Fruit fly (Drosophila melanogaster) whole organism, embryonic: Measurements from ENCODE around the gene Baldspot.

ENCODE experiments used
- ATbp ChIP-seq: fragments of 200-800 bp; sonication (Bioruptor generic); optimal IDR thresholded peaks from 2 replicates; lab custom pipeline; 2017; ENCODE audit warnings: missing biosample characterization, mild to moderate bottlenecking, missing genetic modification characterization, missing genetic modification reagents
- Awh ChIP-seq: fragments of 200-800 bp; sonication (Bioruptor generic); IDR thresholded peaks from 2 replicates; pipeline ENCODE4, ENCODE4 v1.3.6; 2022; ENCODE audit warnings: missing biosample characterization, missing genetic modification characterization
- CG10543 ChIP-seq: fragments of 200-800 bp; sonication (Bioruptor generic); optimal IDR thresholded peaks from 3 replicates; lab custom pipeline; 2017; ENCODE audit warnings: missing biosample characterization, mild to moderate bottlenecking, missing genetic modification characterization, moderate library complexity
- CG11456 ChIP-seq: fragments of 200-800 bp; sonication (Bioruptor generic); IDR thresholded peaks from 3 replicates; pipeline ENCODE4 v1.3.6; 2022; ENCODE audit warnings: missing biosample characterization, missing genetic modification characterization
- CG12391 ChIP-seq: fragments of 200-800 bp; sonication (Bioruptor generic); optimal IDR thresholded peaks from 3 replicates; lab custom pipeline; 2018; ENCODE audit warnings: missing biosample characterization, mild to moderate bottlenecking, missing genetic modification characterization, moderate library complexity
- CG12744 ChIP-seq: fragments of 200-800 bp; sonication (Bioruptor generic); optimal IDR thresholded peaks from 2 replicates; lab custom pipeline; 2016; ENCODE audit warnings: missing biosample characterization, missing genetic modification characterization
- CG12769 ChIP-seq: fragments of 200-800 bp; sonication (Bioruptor generic); optimal IDR thresholded peaks from 2 replicates; lab custom pipeline; 2019; ENCODE audit warnings: missing biosample characterization, mild to moderate bottlenecking, missing genetic modification characterization, moderate library complexity
- CG13296 ChIP-seq: fragments of 200-800 bp; sonication (Bioruptor generic); optimal IDR thresholded peaks from 3 replicates; lab custom pipeline; 2018; ENCODE audit warnings: missing biosample characterization, mild to moderate bottlenecking, missing genetic modification characterization
- CG14014 ChIP-seq: fragments of 200-800 bp; sonication (Bioruptor generic); IDR thresholded peaks from 2 replicates; pipeline ENCODE4 v1.3.6; 2022; ENCODE audit warnings: missing biosample characterization, missing genetic modification characterization
- CG14441 ChIP-seq: fragments of 200-800 bp; sonication (Bioruptor generic); IDR thresholded peaks from 2 replicates; pipeline ENCODE4 v1.3.6; 2022; ENCODE audit warnings: missing biosample characterization, missing genetic modification characterization
- CG14860 ChIP-seq: fragments of 200-800 bp; sonication (Bioruptor generic); IDR thresholded peaks from 3 replicates; pipeline ENCODE4 v1.3.6; 2022; ENCODE audit warnings: missing biosample characterization, missing genetic modification characterization; ENCODE audit not compliant: partially characterized antibody
- CG16815 ChIP-seq: fragments of 200-800 bp; sonication (Bioruptor generic); optimal IDR thresholded peaks from 3 replicates; lab custom pipeline; 2017; ENCODE audit warnings: missing biosample characterization, mild to moderate bottlenecking, missing genetic modification characterization
- CG3281 ChIP-seq: fragments of 200-800 bp; sonication (Bioruptor generic); optimal IDR thresholded peaks from 3 replicates; lab custom pipeline; 2017; ENCODE audit warnings: missing biosample characterization, mild to moderate bottlenecking, missing genetic modification characterization
- CG4424 ChIP-seq: fragments of 200-800 bp; sonication (Bioruptor generic); optimal IDR thresholded peaks from 3 replicates; lab custom pipeline; 2016; ENCODE audit warnings: missing biosample characterization, missing genetic modification characterization
- CG6791 ChIP-seq: fragments of 200-800 bp; sonication (Bioruptor generic); IDR thresholded peaks from 3 replicates; pipeline ENCODE4 v1.3.6; 2022; ENCODE audit warnings: missing biosample characterization, missing genetic modification characterization; ENCODE audit not compliant: partially characterized antibody
- CHES-1-like ChIP-seq: fragments of 200-800 bp; sonication (Bioruptor generic); optimal IDR thresholded peaks from 2 replicates; lab custom pipeline; 2016; ENCODE audit warnings: missing biosample characterization, missing genetic modification characterization
- D ChIP-seq, 2 experiments: fragments of 200-800 bp in 1 of 2; fragments of >200 bp in 1 of 2; sonication (Bioruptor generic) in 1 of 2; optimal IDR thresholded peaks; 2 replicates in 1 of 2; 3 replicates in 1 of 2; lab custom pipeline; 2017; ENCODE audit warnings: mild to moderate bottlenecking in 1 of 2, missing biosample characterization in 1 of 2, missing genetic modification characterization in 1 of 2, missing genetic modification reagents in 1 of 2
- ERR ChIP-seq: fragments of 200-800 bp; sonication (Bioruptor generic); optimal IDR thresholded peaks from 2 replicates; lab custom pipeline; 2016; ENCODE audit warnings: missing biosample characterization, missing genetic modification characterization
- Gsc ChIP-seq: fragments of 200-800 bp; sonication (Bioruptor generic); IDR thresholded peaks from 2 replicates; pipeline ENCODE4 v1.3.6; 2022; ENCODE audit warnings: missing biosample characterization, missing genetic modification characterization
- H2.0 ChIP-seq: fragments of 200-800 bp; sonication (Bioruptor generic); IDR thresholded peaks from 2 replicates; pipeline ENCODE4 v1.3.6; 2022; ENCODE audit warnings: missing biosample characterization, missing genetic modification characterization
- HHEX ChIP-seq: fragments of 200-800 bp; sonication (Bioruptor generic); optimal IDR thresholded peaks from 3 replicates; lab custom pipeline; 2017; ENCODE audit warnings: missing biosample characterization, mild to moderate bottlenecking, missing genetic modification characterization, missing genetic modification reagents
- HLHmδ ChIP-seq: fragments of 200-800 bp; sonication (Bioruptor generic); optimal IDR thresholded peaks from 2 replicates; lab custom pipeline; 2018; ENCODE audit warnings: missing biosample characterization, mild to moderate bottlenecking, missing genetic modification characterization, moderate library complexity
- Hr78 ChIP-seq, 2 experiments: fragments of 200-800 bp in 1 of 2; fragments of >200 bp in 1 of 2; sonication (Bioruptor generic) in 1 of 2; optimal IDR thresholded peaks; 2 replicates each; lab custom pipeline; 2017 to 2019; ENCODE audit warnings: missing biosample characterization in 2 of 2, missing genetic modification characterization in 2 of 2, mild to moderate bottlenecking in 1 of 2, moderate library complexity in 1 of 2
- Lpt ChIP-seq: fragments of >200 bp; optimal IDR thresholded peaks from 2 replicates; lab custom pipeline; 2018; ENCODE audit warnings: missing biosample characterization, missing genetic modification characterization
- Mad ChIP-seq: fragments of 200-800 bp; sonication (Bioruptor generic); optimal IDR thresholded peaks from 2 replicates; lab custom pipeline; 2016; ENCODE audit warnings: missing biosample characterization, missing genetic modification characterization
- NC2β ChIP-seq: fragments of 200-800 bp; sonication (Bioruptor generic); optimal IDR thresholded peaks from 2 replicates; lab custom pipeline; 2016; ENCODE audit warnings: missing biosample characterization, missing genetic modification characterization
- Nf-YB ChIP-seq: fragments of 200-800 bp; sonication (Bioruptor generic); optimal IDR thresholded peaks from 3 replicates; lab custom pipeline; 2019; ENCODE audit warnings: missing biosample characterization, mild to moderate bottlenecking, missing genetic modification characterization, moderate library complexity
- Nf-YC ChIP-seq: fragments of 200-800 bp; optimal IDR thresholded peaks from 3 replicates; lab custom pipeline; 2019; ENCODE audit warnings: missing biosample characterization, mild to moderate bottlenecking, missing genetic modification characterization, moderate library complexity
- NfI ChIP-seq: fragments of 200-800 bp; sonication (Bioruptor generic); optimal IDR thresholded peaks from 3 replicates; lab custom pipeline; 2018; ENCODE audit warnings: missing biosample characterization, mild to moderate bottlenecking, missing genetic modification characterization, moderate library complexity
- Pdp1 ChIP-seq, 2 experiments: fragments of 200-800 bp; sonication (Bioruptor generic); optimal IDR thresholded peaks; 3 replicates each; lab custom pipeline; 2016; ENCODE audit warnings: missing biosample characterization in 2 of 2, missing genetic modification characterization in 2 of 2, mild to moderate bottlenecking in 1 of 2, moderate library complexity in 1 of 2
- Poxn ChIP-seq: fragments of 200-800 bp; sonication (Bioruptor generic); IDR thresholded peaks from 2 replicates; pipeline ENCODE4 v1.3.6; 2022; ENCODE audit warnings: missing biosample characterization, missing genetic modification characterization
- Six4 ChIP-seq: fragments of 200-800 bp; sonication (Bioruptor generic); optimal IDR thresholded peaks from 2 replicates; lab custom pipeline; 2016; ENCODE audit warnings: missing biosample characterization, missing genetic modification characterization
- Sox100B ChIP-seq: fragments of 200-800 bp; sonication (Bioruptor generic); optimal IDR thresholded peaks from 3 replicates; lab custom pipeline; 2018; ENCODE audit warnings: missing biosample characterization, mild to moderate bottlenecking, missing genetic modification characterization
- btn ChIP-seq: fragments of 200-800 bp; sonication (Bioruptor generic); optimal IDR thresholded peaks from 2 replicates; lab custom pipeline; 2016; ENCODE audit warnings: missing biosample characterization, missing genetic modification characterization
- chif ChIP-seq, 2 experiments: fragments of 200-800 bp; sonication (Bioruptor generic); optimal IDR thresholded peaks; 3 replicates each; lab custom pipeline; 2016; ENCODE audit warnings: missing biosample characterization in 2 of 2, missing genetic modification characterization in 2 of 2
- croc ChIP-seq: fragments of 200-800 bp; sonication (Bioruptor generic); conservative IDR thresholded peaks from 3 replicates; pipeline ENCODE4 v1.3.6; 2022; ENCODE audit warnings: missing biosample characterization, missing genetic modification characterization
- dmrt99B ChIP-seq: fragments of 200-800 bp; sonication (Bioruptor generic); optimal IDR thresholded peaks from 2 replicates; lab custom pipeline; 2018; ENCODE audit warnings: missing biosample characterization, mild to moderate bottlenecking, missing genetic modification characterization, moderate library complexity
- gce ChIP-seq: fragments of 200-800 bp; sonication (Bioruptor generic); IDR thresholded peaks from 3 replicates; pipeline ENCODE4 v1.3.6; 2022; ENCODE audit warnings: missing biosample characterization, missing genetic modification characterization
- gsb ChIP-seq: fragments of 200-800 bp; sonication (Bioruptor generic); IDR thresholded peaks from 2 replicates; pipeline ENCODE4 v1.3.6; 2022; ENCODE audit warnings: missing biosample characterization, missing genetic modification characterization
- jumu ChIP-seq: fragments of 200-800 bp; sonication (Bioruptor generic); optimal IDR thresholded peaks from 3 replicates; lab custom pipeline; 2016; ENCODE audit warnings: missing biosample characterization, missing genetic modification characterization
- pita ChIP-seq: fragments of 200-800 bp; sonication (Bioruptor generic); optimal IDR thresholded peaks from 2 replicates; lab custom pipeline; 2017; ENCODE audit warnings: missing biosample characterization, mild to moderate bottlenecking, missing genetic modification characterization
- ro ChIP-seq: fragments of 200-800 bp; sonication (Bioruptor generic); IDR thresholded peaks from 2 replicates; pipeline ENCODE4 v1.3.6; 2022; ENCODE audit warnings: missing biosample characterization, missing genetic modification characterization
- shn ChIP-seq: fragments of 200-800 bp; sonication (Bioruptor generic); optimal IDR thresholded peaks from 3 replicates; lab custom pipeline; 2016; ENCODE audit warnings: missing biosample characterization, missing genetic modification characterization
- so ChIP-seq: fragments of 200-800 bp; sonication (Bioruptor generic); IDR thresholded peaks from 3 replicates; pipeline ENCODE4 v1.3.6; 2022; ENCODE audit warnings: missing biosample characterization, missing genetic modification characterization
- tap ChIP-seq: fragments of 200-800 bp; optimal IDR thresholded peaks from 3 replicates; lab custom pipeline; 2019; ENCODE audit warnings: missing biosample characterization, mild to moderate bottlenecking, missing genetic modification characterization, moderate library complexity
- tio ChIP-seq: fragments of 200-800 bp; sonication (Bioruptor generic); optimal IDR thresholded peaks from 2 replicates; lab custom pipeline; 2017; ENCODE audit warnings: missing biosample characterization, missing genetic modification characterization, inconsistent platforms
- tup ChIP-seq: fragments of 200-800 bp; sonication (Bioruptor generic); optimal IDR thresholded peaks from 2 replicates; lab custom pipeline; 2016; ENCODE audit warnings: missing biosample characterization, mild to moderate bottlenecking, missing genetic modification characterization, moderate library complexity
- yki ChIP-seq: fragments of >200 bp; optimal IDR thresholded peaks from 3 replicates; lab custom pipeline; 2018
- z ChIP-seq: fragments of 200-800 bp; sonication (Bioruptor generic); IDR thresholded peaks from 3 replicates; pipeline ENCODE4 v1.3.6; 2022; ENCODE audit warnings: missing biosample characterization, missing genetic modification characterization
- zfh2 ChIP-seq: fragments of 200-800 bp; sonication (Bioruptor generic); optimal IDR thresholded peaks from 2 replicates; lab custom pipeline; 2016; ENCODE audit warnings: missing biosample characterization, missing genetic modification characterization

Gene Baldspot

DNA sequence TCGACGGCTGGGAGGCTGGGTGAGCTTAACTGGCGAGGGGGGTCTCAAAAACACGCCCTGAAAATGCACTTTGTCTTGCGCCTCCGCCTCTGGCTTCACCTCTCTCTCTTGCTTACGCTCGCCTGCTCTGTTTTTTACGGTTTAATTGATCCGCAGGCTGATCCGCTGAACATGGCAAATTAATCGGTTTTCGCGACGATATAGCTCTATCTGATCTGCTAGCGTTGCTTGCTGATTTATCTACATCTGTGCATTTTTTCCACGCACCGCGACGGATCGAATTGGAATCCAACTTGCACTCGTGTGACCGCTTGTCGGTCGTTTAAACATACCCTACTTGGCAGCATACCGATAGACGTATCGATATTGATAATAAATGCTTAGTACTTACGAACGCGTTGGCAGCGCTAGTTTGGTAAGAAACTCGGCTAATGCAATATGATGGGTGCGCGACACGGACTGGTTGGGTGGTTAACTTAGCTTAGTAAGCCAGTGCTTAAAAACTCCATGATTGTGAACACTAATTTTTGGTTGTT, 13.8 kb downstream of the Baldspot start, which contains the start of gene Abl (continued):
- TF ChIP-seq Lpt (GFP tag; lab: Kevin White, UChicago) (no peak), CG14014 (peak; percentile 47; the same call in 1 of the 2 replicates), tio (GFP tag; lab: Kevin White, UChicago) (no peak), Pdp1 (GFP tag; optimal IDR thresholded peaks at IDR 0.05; lab: Kevin White, UChicago) (peak; percentile 68 to 81), tap (tag; lab: Kevin White, UChicago) (peak; percentile 41), Hr78 (GFP tag; optimal IDR thresholded peaks at IDR 0.05; lab: Kevin White, UChicago) (no peak), Sox100B (no peak), Gsc (no peak), CHES-1-like (GFP tag; lab: Kevin White, UChicago) (peak; percentile 85), CG6791 (GFP tag; lab: Robert Waterston, UW) (peak; percentile 88), NfI (GFP tag; lab: Kevin White, UChicago) (peak; percentile 46), CG13296 (GFP tag; lab: Kevin White, UChicago) (no peak), CG3281 (GFP tag; lab: Kevin White, UChicago) (peak; percentile 29), CG12744 (GFP tag; lab: Kevin White, UChicago) (peak; percentile 87), tup (GFP tag; lab: Kevin White, UChicago) (no peak), Awh (GFP tag; lab: Robert Waterston, UW) (no peak), CG14441 (GFP tag; lab: Robert Waterston, UW) (0 out of 2 replicates have a peak, but pooled peaks have one; percentile 20), CG12769 (tag; lab: Kevin White, UChicago) (peak; percentile 83), shn (GFP tag; lab: Kevin White, UChicago) (peak; percentile 68), yki (no peak), ro (no peak), Nf-YC (tag; lab: Kevin White, UChicago) (peak; percentile 61), so (peak; percentile 46; the same call in 2 of the 3 replicates), Mad (GFP tag; lab: Kevin White, UChicago) (peak; percentile 84), croc (GFP tag; lab: Robert Waterston, UW) (peak; percentile 19; the same call in 2 of the 3 replicates), CG16815 (peak; percentile 22), H2.0 (GFP tag; lab: Robert Waterston, UW) (no peak), dmrt99B (tag; lab: Kevin White, UChicago) (no peak), CG14860 (GFP tag; lab: Robert Waterston, UW) (peak; percentile 42; the same call in 1 of the 3 replicates), CG4424 (GFP tag; lab: Kevin White, UChicago) (peak; percentile 64), NC2β (peak; percentile 67), chif (GFP tag; optimal IDR thresholded peaks at IDR 0.05; lab: Kevin White, UChicago) (peak; percentile 73 to 75), gsb (GFP tag; lab: Robert Waterston, UW) (no peak), zfh2 (peak; percentile 88), btn (GFP tag; lab: Kevin White, UChicago) (peak; percentile 26), HHEX (GFP tag; lab: Kevin White, UChicago) (no peak), CG12391 (tag; lab: Kevin White, UChicago) (peak; percentile 77), ATbp (GFP tag; lab: Kevin White, UChicago) (no peak), CG11456 (GFP tag; lab: Robert Waterston, UW) (peak; percentile 64; the same call in 1 of the 3 replicates), Six4 (GFP tag; lab: Kevin White, UChicago) (peak; percentile 38), Poxn (GFP tag; lab: Robert Waterston, UW) (no peak), jumu (GFP tag; lab: Kevin White, UChicago) (peak; percentile 84), gce (GFP tag; lab: Robert Waterston, UW) (peak; percentile 31; the same call in 1 of the 3 replicates), pita (GFP tag; lab: Kevin White, UChicago) (peak; percentile 100), HLHmδ (GFP tag; lab: Kevin White, UChicago) (peak; percentile 86), CG10543 (GFP tag; lab: Kevin White, UChicago) (peak; percentile 35), D (optimal IDR thresholded peaks at IDR 0.05; lab: Kevin White, UChicago) (peak; percentile 11), D (GFP tag; optimal IDR thresholded peaks at IDR 0.05; lab: Kevin White, UChicago) (no peak), ERR (peak; percentile 90), Nf-YB (GFP tag; lab: Kevin White, UChicago) (peak; percentile 26), z (no peak)
